Worm (Caenorhabditis elegans) whole organism, L1 larva: ENCODE results near the gene Y6E2A.1.

Source experiments
- mdl-1 ChIP-seq, 2 experiments: fragments of 150-350 bp; optimal IDR thresholded peaks; 2 replicates each; lab custom pipeline; 2014 to 2017; ENCODE audit warnings: missing biosample characterization in 2 of 2, missing genetic modification characterization in 2 of 2, inconsistent platforms in 1 of 2
- pag-3 ChIP-seq: sonication (generic microtip); optimal IDR thresholded peaks from 2 replicates; lab custom pipeline; 2017; ENCODE audit warnings: missing genetic modification characterization, mild to moderate bottlenecking, missing compliant biosample characterization, antibody characterized with exemption, borderline replicate concordance; ENCODE audit not compliant: insufficient read depth
- tlp-1 ChIP-seq: fragments of 150-350 bp; optimal IDR thresholded peaks from 2 replicates; lab custom pipeline; 2014; ENCODE audit warnings: missing biosample characterization, missing genetic modification characterization
- unc-86 ChIP-seq: sonication (generic microtip); optimal IDR thresholded peaks from 2 replicates; lab custom pipeline; 2016; ENCODE audit warnings: missing genetic modification characterization, missing compliant biosample characterization
- unc-98 ChIP-seq: fragments of 200-800 bp; sonication (Bioruptor generic); IDR thresholded peaks from 2 replicates; pipeline ENCODE4 v1.3.6; 2022; ENCODE audit warnings: missing genetic modification characterization, missing compliant biosample characterization

ce11 chrV:15732209-15732608, 21.9 kb upstream of the Y6E2A.1 start, which contains the start of gene str-38:
- TF ChIP-seq pag-3 (tag; lab: Kevin White, UChicago) (no peak), tlp-1 (tag; lab: Kevin White, UChicago) (no peak), mdl-1 (tag; optimal IDR thresholded peaks at IDR 0.05; lab: Kevin White, UChicago) (no peak), unc-86 (tag; lab: Kevin White, UChicago) (no peak), unc-98 (GFP tag; lab: Robert Waterston, UW) (no peak)
